Fruit fly (Drosophila melanogaster): ENCODE measurements around the gene CG2233.

The CG2233 gene

DNA sequence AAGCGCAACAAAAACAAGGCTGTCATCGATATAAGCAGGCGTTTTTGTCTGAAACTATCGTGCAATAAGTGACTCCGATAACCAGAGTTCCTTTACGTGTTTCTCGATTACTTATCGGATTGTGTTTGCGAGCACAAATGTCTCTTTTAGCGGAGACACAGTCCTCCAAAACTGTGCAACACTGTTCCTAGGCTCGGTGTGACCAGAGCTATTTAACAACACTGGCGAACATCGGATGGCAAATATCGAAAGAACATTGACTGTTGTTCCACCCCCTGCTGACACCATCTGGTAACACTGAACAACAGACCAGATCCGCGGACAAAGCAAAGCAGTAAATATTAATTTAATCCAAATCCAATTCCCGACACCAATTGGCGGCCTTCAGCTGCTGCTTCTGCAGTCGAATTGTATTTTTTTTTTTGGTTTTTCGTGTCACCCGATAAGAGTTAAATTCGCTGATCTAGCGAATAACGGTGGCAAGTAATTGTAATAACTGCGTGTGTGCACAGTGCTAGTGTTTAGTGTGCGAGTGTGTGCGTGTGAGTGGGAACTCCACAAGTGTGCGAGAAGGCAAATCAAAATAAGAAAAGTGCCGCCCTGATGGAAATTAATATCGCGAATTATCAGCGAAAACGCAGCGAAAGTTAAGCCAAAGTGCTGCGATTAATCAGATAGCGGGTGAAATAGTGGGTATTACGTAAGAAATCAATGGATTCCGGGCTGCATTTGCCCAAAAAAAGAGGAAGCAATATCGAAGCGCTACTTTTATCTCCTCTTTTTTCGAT, 24.3 kb upstream of the CG2233 start, which contains the start of gene mys (continued):
- peak; percentile 34 to 52 for TF ChIP-seq bsh (GFP tag; optimal IDR thresholded peaks at IDR 0.05)
- peak; percentile 85 for TF ChIP-seq vvl (GFP tag; IDR thresholded peaks at IDR 0.05)
- TF ChIP-seq Mrtf (GFP tag; IDR thresholded peaks at IDR 0.05) = peak; percentile 53; the same call in 1 of the 3 replicates
- TF ChIP-seq CG2678 (tag; optimal IDR thresholded peaks at IDR 0.05) = peak; percentile 30
- peak; percentile 95 for TF ChIP-seq CG1603 (tag; optimal IDR thresholded peaks at IDR 0.05)
- TF ChIP-seq CG42726 (GFP tag; IDR thresholded peaks at IDR 0.05; ENCODE audit: partially characterized antibody) = peak; percentile 97
- peak; percentile 46 for TF ChIP-seq CG4820 (GFP tag; optimal IDR thresholded peaks at IDR 0.05)
- no peak for TF ChIP-seq pan (optimal IDR thresholded peaks at IDR 0.05)
- peak in 1 of 2 experiments; percentile 60 for TF ChIP-seq pan (GFP tag; optimal IDR thresholded peaks at IDR 0.05 in 1 of 2, IDR thresholded peaks at IDR 0.05 in 1 of 2)
- peak; percentile 3 for TF ChIP-seq CG30020 (tag; optimal IDR thresholded peaks at IDR 0.05)
- no peak for TF ChIP-seq CG12299 (tag; optimal IDR thresholded peaks at IDR 0.05)
- peak; percentile 71 for TF ChIP-seq chn (GFP tag; optimal IDR thresholded peaks at IDR 0.05)
- peak; percentile 71 for TF ChIP-seq CG16779 (GFP tag; IDR thresholded peaks at IDR 0.05)
- no peak for TF ChIP-seq fd102C (GFP tag; optimal IDR thresholded peaks at IDR 0.05)
- peak; percentile 84 for TF ChIP-seq HLH54F (GFP tag; optimal IDR thresholded peaks at IDR 0.05)
- TF ChIP-seq prd (optimal IDR thresholded peaks at IDR 0.05) = no peak
- TF ChIP-seq prd (GFP tag; IDR thresholded peaks at IDR 0.05) = peak; percentile 60
- peak; percentile 55 for TF ChIP-seq tin (GFP tag; optimal IDR thresholded peaks at IDR 0.05)
- TF ChIP-seq CG11456 (GFP tag; IDR thresholded peaks at IDR 0.05) = peak; percentile 87; the same call in 2 of the 3 replicates
- no peak for TF ChIP-seq TFAM (GFP tag; optimal IDR thresholded peaks at IDR 0.05)
- TF ChIP-seq al (GFP tag; IDR thresholded peaks at IDR 0.05) = peak; percentile 57
- peak; percentile 74 for TF ChIP-seq CG32532 (GFP tag; IDR thresholded peaks at IDR 0.05)
- TF ChIP-seq Dref (GFP tag; IDR thresholded peaks at IDR 0.05) = peak; percentile 95
- no peak for TF ChIP-seq CG11093 (GFP tag; IDR thresholded peaks at IDR 0.05)
- TF ChIP-seq p53 (GFP tag; optimal IDR thresholded peaks at IDR 0.05) = peak; percentile 79
- TF ChIP-seq CG7987 (GFP tag; optimal IDR thresholded peaks at IDR 0.05) = peak; percentile 77
- peak; percentile 31 for TF ChIP-seq Camta (GFP tag; optimal IDR thresholded peaks at IDR 0.05)
- peak; percentile 42 for TF ChIP-seq CG18011 (GFP tag; optimal IDR thresholded peaks at IDR 0.05)
- no peak for TF ChIP-seq usp (GFP tag; optimal IDR thresholded peaks at IDR 0.05)
- TF ChIP-seq CG11696 (GFP tag; IDR thresholded peaks at IDR 0.05) = no peak
- peak; percentile 20 for TF ChIP-seq CG17359 (tag; optimal IDR thresholded peaks at IDR 0.05)
- peak; percentile 98 for TF ChIP-seq Neu2 (GFP tag; optimal IDR thresholded peaks at IDR 0.05; ENCODE audit: borderline replicate concordance)
- TF ChIP-seq Atf6 (GFP tag; IDR thresholded peaks at IDR 0.05) = peak; percentile 33; the same call in 1 of the 2 replicates
- peak; percentile 87 for TF ChIP-seq CG2120 (GFP tag; optimal IDR thresholded peaks at IDR 0.05)
- TF ChIP-seq Poxn (GFP tag; IDR thresholded peaks at IDR 0.05) = no peak
- no peak for TF ChIP-seq Usf (GFP tag; optimal IDR thresholded peaks at IDR 0.05)
- TF ChIP-seq Nf-YC (tag; optimal IDR thresholded peaks at IDR 0.05) = peak; percentile 44
- peak; percentile 97 for TF ChIP-seq CG3995 (GFP tag; optimal IDR thresholded peaks at IDR 0.05)
- peak; percentile 2 for TF ChIP-seq CG13123 (GFP tag; optimal IDR thresholded peaks at IDR 0.05)
- TF ChIP-seq hth (optimal IDR thresholded peaks at IDR 0.05) = no peak
- peak; percentile 66 for TF ChIP-seq CG12391 (tag; optimal IDR thresholded peaks at IDR 0.05)
- TF ChIP-seq CG17328 (GFP tag; IDR thresholded peaks at IDR 0.05) = 0 out of 2 replicates have a peak, but pooled peaks have one; percentile 41
- TF ChIP-seq CG1233 (GFP tag; optimal IDR thresholded peaks at IDR 0.05) = peak; percentile 42
- peak; percentile 97 for TF ChIP-seq CG15514 (GFP tag; optimal IDR thresholded peaks at IDR 0.05)
- TF ChIP-seq CG11085 (GFP tag; IDR thresholded peaks at IDR 0.05) = peak; percentile 51; the same call in 1 of the 2 replicates
- no peak for TF ChIP-seq Lpt (GFP tag; optimal IDR thresholded peaks at IDR 0.05)
- TF ChIP-seq Rx (GFP tag; IDR thresholded peaks at IDR 0.05) = no peak
- no peak for TF ChIP-seq CG31388 (GFP tag; optimal IDR thresholded peaks at IDR 0.05)
- TF ChIP-seq Antp (GFP tag; optimal IDR thresholded peaks at IDR 0.05) = peak; percentile 84
- TF ChIP-seq Med (GFP tag) = peak; percentile 98

Data from whole organism, embryonic.